Fruit fly (Drosophila melanogaster) whole organism, embryonic: ENCODE results near the gene Cdc5.

ENCODE experiments used
- ATbp ChIP-seq: fragments of 200-800 bp; sonication (Bioruptor generic); optimal IDR thresholded peaks from 2 replicates; lab custom pipeline; 2017; ENCODE audit warnings: missing biosample characterization, mild to moderate bottlenecking, missing genetic modification characterization, missing genetic modification reagents
- Blimp-1 ChIP-seq: fragments of 200-800 bp; sonication (Bioruptor generic); optimal IDR thresholded peaks from 3 replicates; lab custom pipeline; 2018; ENCODE audit warnings: missing biosample characterization, missing genetic modification characterization, mild to moderate bottlenecking, moderate library complexity, missing genetic modification reagents
- CG10321 ChIP-seq: fragments of 200-800 bp; sonication (Bioruptor generic); IDR thresholded peaks from 2 replicates; pipeline ENCODE4 v1.3.6; 2022; ENCODE audit warnings: missing biosample characterization, missing genetic modification characterization
- CG10462 ChIP-seq: fragments of 200-800 bp; sonication (Bioruptor generic); optimal IDR thresholded peaks from 2 replicates; lab custom pipeline; 2016; ENCODE audit warnings: missing biosample characterization, missing genetic modification characterization
- CG11456 ChIP-seq: fragments of 200-800 bp; sonication (Bioruptor generic); IDR thresholded peaks from 3 replicates; pipeline ENCODE4 v1.3.6; 2022; ENCODE audit warnings: missing biosample characterization, missing genetic modification characterization
- CG1529 ChIP-seq: fragments of 200-800 bp; sonication (Bioruptor generic); optimal IDR thresholded peaks from 3 replicates; lab custom pipeline; 2018; ENCODE audit warnings: missing biosample characterization, missing genetic modification characterization
- CG15514 ChIP-seq: fragments of 200-800 bp; sonication (Bioruptor generic); optimal IDR thresholded peaks from 3 replicates; lab custom pipeline; 2017; ENCODE audit warnings: missing biosample characterization, missing genetic modification characterization, mild to moderate bottlenecking, moderate library complexity, missing genetic modification reagents
- CG18599 ChIP-seq: fragments of 200-800 bp; sonication (Bioruptor generic); optimal IDR thresholded peaks from 3 replicates; lab custom pipeline; 2017; ENCODE audit warnings: missing biosample characterization, missing genetic modification characterization, mild to moderate bottlenecking, moderate library complexity, missing genetic modification reagents
- CG32767 ChIP-seq: fragments of 200-800 bp; sonication (Bioruptor generic); IDR thresholded peaks from 2 replicates; pipeline ENCODE4 v1.3.6; 2022; ENCODE audit warnings: missing biosample characterization, missing genetic modification characterization
- CG4424 ChIP-seq: fragments of 200-800 bp; sonication (Bioruptor generic); optimal IDR thresholded peaks from 3 replicates; lab custom pipeline; 2016; ENCODE audit warnings: missing biosample characterization, missing genetic modification characterization
- CG4730 ChIP-seq: fragments of 200-800 bp; sonication (Bioruptor generic); IDR thresholded peaks from 2 replicates; pipeline ENCODE4 v1.3.6; 2022; ENCODE audit warnings: missing biosample characterization, missing genetic modification characterization
- CG4820 ChIP-seq: fragments of 200-800 bp; sonication (Bioruptor generic); optimal IDR thresholded peaks from 3 replicates; lab custom pipeline; 2016; ENCODE audit warnings: missing biosample characterization, missing genetic modification characterization
- CG6254 ChIP-seq: fragments of 200-800 bp; sonication (Bioruptor generic); optimal IDR thresholded peaks from 3 replicates; lab custom pipeline; 2017; ENCODE audit warnings: mild to moderate bottlenecking, missing biosample characterization, missing genetic modification reagents, missing genetic modification characterization
- CG6854 ChIP-seq: fragments of 200-800 bp; sonication (Bioruptor generic); optimal IDR thresholded peaks from 3 replicates; lab custom pipeline; 2017; ENCODE audit warnings: missing biosample characterization, mild to moderate bottlenecking, missing genetic modification characterization
- CG7372 ChIP-seq: fragments of 200-800 bp; sonication (Bioruptor generic); IDR thresholded peaks from 2 replicates; pipeline ENCODE4 v1.3.6; 2022; ENCODE audit warnings: missing biosample characterization, missing genetic modification characterization
- CG7745 ChIP-seq: fragments of 200-800 bp; sonication (Bioruptor generic); optimal IDR thresholded peaks from 2 replicates; lab custom pipeline; 2018; ENCODE audit warnings: missing biosample characterization, mild to moderate bottlenecking, missing genetic modification characterization, moderate library complexity
- CG7963 ChIP-seq: fragments of 200-800 bp; sonication (Bioruptor generic); IDR thresholded peaks from 3 replicates; pipeline ENCODE4 v1.3.6; 2022; ENCODE audit warnings: missing biosample characterization, missing genetic modification characterization; ENCODE audit not compliant: partially characterized antibody
- CG8388 ChIP-seq: fragments of 200-800 bp; sonication (Bioruptor generic); optimal IDR thresholded peaks from 2 replicates; lab custom pipeline; 2019; ENCODE audit warnings: missing biosample characterization, mild to moderate bottlenecking, missing genetic modification characterization, moderate library complexity
- CG9727 ChIP-seq: fragments of 200-800 bp; sonication (Bioruptor generic); optimal IDR thresholded peaks from 3 replicates; lab custom pipeline; 2017; ENCODE audit warnings: missing biosample characterization, mild to moderate bottlenecking, missing genetic modification characterization
- Camta ChIP-seq: fragments of 200-800 bp; sonication (Bioruptor generic); optimal IDR thresholded peaks from 2 replicates; lab custom pipeline; 2016; ENCODE audit warnings: missing biosample characterization, missing genetic modification characterization
- Dek ChIP-seq: fragments of 200-800 bp; sonication (Bioruptor generic); optimal IDR thresholded peaks from 3 replicates; lab custom pipeline; 2019; ENCODE audit warnings: missing biosample characterization, mild to moderate bottlenecking, missing genetic modification characterization, moderate library complexity
- Dip3 ChIP-seq: fragments of 200-800 bp; sonication (Bioruptor generic); optimal IDR thresholded peaks from 3 replicates; lab custom pipeline; 2016; ENCODE audit warnings: missing biosample characterization, missing genetic modification characterization
- HLHmδ ChIP-seq: fragments of 200-800 bp; sonication (Bioruptor generic); optimal IDR thresholded peaks from 2 replicates; lab custom pipeline; 2018; ENCODE audit warnings: missing biosample characterization, mild to moderate bottlenecking, missing genetic modification characterization, moderate library complexity
- HmgZ ChIP-seq: fragments of 200-800 bp; sonication (Bioruptor generic); optimal IDR thresholded peaks from 2 replicates; lab custom pipeline; 2018; ENCODE audit warnings: missing biosample characterization, mild to moderate bottlenecking, missing genetic modification characterization
- Hmr ChIP-seq: fragments of 200-800 bp; sonication (Bioruptor generic); optimal IDR thresholded peaks from 3 replicates; lab custom pipeline; 2017; ENCODE audit warnings: mild to moderate bottlenecking, missing biosample characterization, missing genetic modification reagents, missing genetic modification characterization
- Hr39 ChIP-seq: fragments of >200 bp; optimal IDR thresholded peaks from 2 replicates; lab custom pipeline; 2017
- Lhr ChIP-seq: fragments of 200-800 bp; sonication (Bioruptor generic); optimal IDR thresholded peaks from 3 replicates; lab custom pipeline; 2017; ENCODE audit warnings: mild to moderate bottlenecking, missing biosample characterization, missing genetic modification reagents, missing genetic modification characterization
- Lim3 ChIP-seq: fragments of 200-800 bp; sonication (Bioruptor generic); IDR thresholded peaks from 2 replicates; pipeline ENCODE4 v1.3.6; 2022; ENCODE audit warnings: missing biosample characterization, missing genetic modification characterization
- Mad ChIP-seq: fragments of 200-800 bp; sonication (Bioruptor generic); optimal IDR thresholded peaks from 2 replicates; lab custom pipeline; 2016; ENCODE audit warnings: missing biosample characterization, missing genetic modification characterization
- Sox100B ChIP-seq: fragments of 200-800 bp; sonication (Bioruptor generic); optimal IDR thresholded peaks from 3 replicates; lab custom pipeline; 2018; ENCODE audit warnings: missing biosample characterization, mild to moderate bottlenecking, missing genetic modification characterization
- al ChIP-seq: fragments of 200-800 bp; sonication (Bioruptor generic); IDR thresholded peaks from 2 replicates; pipeline ENCODE4 v1.3.6; 2022; ENCODE audit warnings: missing biosample characterization, missing genetic modification characterization
- chm ChIP-seq: fragments of 200-800 bp; sonication (Bioruptor generic); IDR thresholded peaks from 2 replicates; pipeline ENCODE4 v1.3.6; 2022; ENCODE audit warnings: missing biosample characterization, missing genetic modification characterization
- exex ChIP-seq: fragments of 200-800 bp; sonication (Bioruptor generic); optimal IDR thresholded peaks from 4 replicates; lab custom pipeline; 2018; ENCODE audit warnings: missing biosample characterization, mild to moderate bottlenecking, missing genetic modification characterization, moderate library complexity
- fru ChIP-seq: fragments of >200 bp; optimal IDR thresholded peaks from 2 replicates; lab custom pipeline; 2017
- grau ChIP-seq: fragments of 200-800 bp; optimal IDR thresholded peaks from 3 replicates; lab custom pipeline; 2019; ENCODE audit warnings: missing biosample characterization, mild to moderate bottlenecking, missing genetic modification characterization, moderate library complexity
- gt ChIP-seq: fragments of 200-800 bp; sonication (Bioruptor generic); IDR thresholded peaks from 2 replicates; pipeline ENCODE4 v1.3.6; 2022; ENCODE audit warnings: missing biosample characterization, missing genetic modification characterization
- hbn ChIP-seq: fragments of 200-800 bp; sonication (Bioruptor generic); IDR thresholded peaks from 2 replicates; pipeline ENCODE4 v1.3.6; 2022; ENCODE audit warnings: missing biosample characterization, missing genetic modification characterization; ENCODE audit not compliant: partially characterized antibody
- insv ChIP-seq, 2 experiments: fragments of 200-800 bp; sonication (Bioruptor generic); optimal IDR thresholded peaks; 3 replicates each; lab custom pipeline; 2016 to 2018; ENCODE audit warnings: missing biosample characterization in 2 of 2, missing genetic modification characterization in 2 of 2
- pita ChIP-seq: fragments of 200-800 bp; sonication (Bioruptor generic); optimal IDR thresholded peaks from 2 replicates; lab custom pipeline; 2017; ENCODE audit warnings: missing biosample characterization, mild to moderate bottlenecking, missing genetic modification characterization
- prd ChIP-seq, 3 experiments: fragments of >200 bp in 2 of 3; fragments of 200-800 bp in 1 of 3; sonication (Bioruptor generic) in 1 of 3; optimal IDR thresholded peaks in 2 of 3; IDR thresholded peaks in 1 of 3; 2 replicates in 2 of 3; 3 replicates in 1 of 3; pipeline versions ENCODE4 v1.3.6 to Lab custom; 2017 to 2022; ENCODE audit warnings: missing biosample characterization in 1 of 3, missing genetic modification characterization in 1 of 3
- ro ChIP-seq: fragments of 200-800 bp; sonication (Bioruptor generic); IDR thresholded peaks from 2 replicates; pipeline ENCODE4 v1.3.6; 2022; ENCODE audit warnings: missing biosample characterization, missing genetic modification characterization
- salm ChIP-seq: fragments of 200-800 bp; sonication (Bioruptor generic); optimal IDR thresholded peaks from 2 replicates; lab custom pipeline; 2018; ENCODE audit warnings: missing biosample characterization, mild to moderate bottlenecking, missing genetic modification characterization
- sisA ChIP-seq: fragments of 200-800 bp; sonication (Bioruptor generic); IDR thresholded peaks from 2 replicates; pipeline ENCODE4 v1.3.6; 2022; ENCODE audit warnings: missing biosample characterization, missing genetic modification characterization
- slp2 ChIP-seq: fragments of 200-800 bp; sonication (Bioruptor generic); optimal IDR thresholded peaks from 2 replicates; lab custom pipeline; 2016; ENCODE audit warnings: missing biosample characterization, missing genetic modification characterization
- sob ChIP-seq: fragments of 200-800 bp; sonication (Bioruptor generic); IDR thresholded peaks from 2 replicates; pipeline ENCODE4 v1.3.6; 2022; ENCODE audit warnings: missing biosample characterization, missing genetic modification characterization
- sug ChIP-seq: fragments of 200-800 bp; optimal IDR thresholded peaks from 2 replicates; lab custom pipeline; 2019; ENCODE audit warnings: missing biosample characterization, mild to moderate bottlenecking, missing genetic modification characterization, moderate library complexity
- tap ChIP-seq: fragments of 200-800 bp; optimal IDR thresholded peaks from 3 replicates; lab custom pipeline; 2019; ENCODE audit warnings: missing biosample characterization, mild to moderate bottlenecking, missing genetic modification characterization, moderate library complexity
- tll ChIP-seq, 2 experiments: fragments of 200-800 bp in 1 of 2; fragments of >200 bp in 1 of 2; sonication (Bioruptor generic) in 1 of 2; optimal IDR thresholded peaks; 2 replicates each; lab custom pipeline; 2017 to 2019; ENCODE audit warnings: missing biosample characterization in 2 of 2, missing genetic modification characterization in 2 of 2, mild to moderate bottlenecking in 1 of 2, moderate library complexity in 1 of 2
- tna ChIP-seq: fragments of 200-800 bp; sonication (Bioruptor generic); IDR thresholded peaks from 2 replicates; pipeline ENCODE4 v1.3.6; 2022; ENCODE audit warnings: missing biosample characterization, missing genetic modification characterization; ENCODE audit not compliant: partially characterized antibody
- wor ChIP-seq: fragments of 200-800 bp; sonication (Bioruptor generic); IDR thresholded peaks from 2 replicates; pipeline ENCODE4 v1.3.6; 2022; ENCODE audit warnings: missing biosample characterization, missing genetic modification characterization
- zf30C ChIP-seq: fragments of 200-800 bp; sonication (Bioruptor generic); optimal IDR thresholded peaks from 3 replicates; lab custom pipeline; 2018; ENCODE audit warnings: missing biosample characterization, mild to moderate bottlenecking, missing genetic modification characterization

Gene Cdc5

DNA sequence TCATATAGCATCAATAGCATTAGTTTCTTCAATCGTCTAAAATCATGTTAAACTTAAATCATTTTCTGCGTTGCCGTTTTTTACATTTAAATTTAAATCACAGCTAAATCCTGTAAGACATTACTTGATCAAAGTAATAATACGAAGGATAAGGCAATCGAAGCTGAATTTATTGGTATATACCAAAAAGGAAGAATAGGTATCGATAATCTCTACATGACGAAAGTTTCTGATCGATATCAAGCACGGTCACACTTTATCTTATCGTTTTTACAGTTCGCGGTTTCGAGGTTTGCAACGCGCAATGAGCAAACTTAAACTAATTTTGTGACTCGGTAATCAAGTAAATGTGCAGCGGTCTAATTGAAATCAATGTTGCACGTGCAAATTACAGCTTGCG, 33.4 kb downstream of the Cdc5 start, which contains the start of the genes Atac3 and Ptpmeg (continued):
- no peak for TF ChIP-seq tll (GFP tag; optimal IDR thresholded peaks at IDR 0.05; lab: Kevin White, UChicago)
- TF ChIP-seq gt (GFP tag; lab: Robert Waterston, UW) = no peak
- TF ChIP-seq exex (tag; lab: Kevin White, UChicago) = no peak
- TF ChIP-seq CG15514 (GFP tag; lab: Kevin White, UChicago) = no peak
- TF ChIP-seq salm = no peak
- no peak for TF ChIP-seq CG6854 (GFP tag; lab: Kevin White, UChicago)
- no peak for TF ChIP-seq Dek (tag; lab: Kevin White, UChicago)
- TF ChIP-seq Hr39 (lab: Kevin White, UChicago) = no peak
- TF ChIP-seq HLHmδ (GFP tag; lab: Kevin White, UChicago) = no peak
- no peak for TF ChIP-seq Camta (GFP tag; lab: Kevin White, UChicago)
- no peak for TF ChIP-seq CG9727 (GFP tag; lab: Kevin White, UChicago)
- no peak for TF ChIP-seq tna (GFP tag; lab: Robert Waterston, UW)
- TF ChIP-seq ro (GFP tag; lab: Robert Waterston, UW) = no peak
- no peak for TF ChIP-seq tap (tag; lab: Kevin White, UChicago)
- TF ChIP-seq sisA (GFP tag; lab: Robert Waterston, UW) = no peak
- TF ChIP-seq CG7372 (GFP tag; lab: Robert Waterston, UW) = no peak
- TF ChIP-seq prd (optimal IDR thresholded peaks at IDR 0.05; lab: Kevin White, UChicago) = no peak
- no peak for TF ChIP-seq prd (GFP tag; IDR thresholded peaks at IDR 0.05; lab: Robert Waterston, UW)
- peak; percentile 15 for TF ChIP-seq Hmr (GFP tag; lab: Kevin White, UChicago)
- no peak for TF ChIP-seq CG32767 (GFP tag; lab: Robert Waterston, UW)
- no peak for TF ChIP-seq CG6254 (GFP tag; lab: Kevin White, UChicago)
- TF ChIP-seq zf30C (GFP tag; lab: Kevin White, UChicago) = no peak
- TF ChIP-seq hbn (GFP tag; lab: Robert Waterston, UW) = peak; percentile 51
- TF ChIP-seq pita = no peak
- no peak for TF ChIP-seq wor (GFP tag; lab: Robert Waterston, UW)
- 0 out of 3 replicates have a peak, but pooled peaks have one; percentile 4 for TF ChIP-seq CG7963 (GFP tag; lab: Robert Waterston, UW)
- TF ChIP-seq Blimp-1 = no peak
- TF ChIP-seq CG11456 (GFP tag; lab: Robert Waterston, UW) = no peak
- TF ChIP-seq ATbp (GFP tag; lab: Kevin White, UChicago) = no peak
- TF ChIP-seq CG7745 (tag; lab: Kevin White, UChicago) = no peak
- TF ChIP-seq sug (tag; lab: Kevin White, UChicago) = peak; percentile 0
- no peak for TF ChIP-seq CG1529 (GFP tag; lab: Kevin White, UChicago)
- TF ChIP-seq CG10321 (GFP tag; lab: Robert Waterston, UW) = no peak
- TF ChIP-seq Dip3 (GFP tag; lab: Kevin White, UChicago) = no peak
- no peak for TF ChIP-seq CG18599 (GFP tag; lab: Kevin White, UChicago)
- no peak for TF ChIP-seq CG4730
- no peak for TF ChIP-seq chm
- TF ChIP-seq slp2 (GFP tag; lab: Kevin White, UChicago) = no peak
- TF ChIP-seq HmgZ (tag; lab: Kevin White, UChicago) = no peak
- no peak for TF ChIP-seq Lim3 (GFP tag; lab: Robert Waterston, UW)
- no peak for TF ChIP-seq insv (GFP tag; optimal IDR thresholded peaks at IDR 0.05; lab: Kevin White, UChicago)
- no peak for TF ChIP-seq al (GFP tag; lab: Robert Waterston, UW)
- no peak for TF ChIP-seq sob
- no peak for TF ChIP-seq fru (lab: Kevin White, UChicago)
- TF ChIP-seq Sox100B (GFP tag; lab: Kevin White, UChicago) = no peak
- TF ChIP-seq CG4820 (GFP tag; lab: Kevin White, UChicago) = no peak
- TF ChIP-seq Mad (GFP tag; lab: Kevin White, UChicago) = no peak
- TF ChIP-seq CG4424 (GFP tag; lab: Kevin White, UChicago) = no peak
- no peak for TF ChIP-seq CG8388 (GFP tag; lab: Kevin White, UChicago)
- TF ChIP-seq CG10462 (GFP tag; lab: Kevin White, UChicago) = no peak
- peak; percentile 8 for TF ChIP-seq grau (tag; lab: Kevin White, UChicago)
- TF ChIP-seq Lhr = peak; percentile 58
